Worm (Caenorhabditis elegans) whole organism, late embryonic: ENCODE measurements around the gene F21C10.18.

Experiments used
- C08G9.2 ChIP-seq: sonication (generic microtip); optimal IDR thresholded peaks from 2 replicates; lab custom pipeline; 2016; ENCODE audit warnings: mild to moderate bottlenecking, missing genetic modification characterization, moderate library complexity, missing compliant biosample characterization
- C38D4.7 ChIP-seq: fragments of 200-800 bp; sonication (Bioruptor generic); optimal IDR thresholded peaks from 2 replicates; lab custom pipeline; 2018; ENCODE audit warnings: mild to moderate bottlenecking, missing genetic modification characterization, moderate library complexity, missing compliant biosample characterization
- F13H6.1 ChIP-seq: sonication (generic microtip); optimal IDR thresholded peaks from 2 replicates; lab custom pipeline; 2016; ENCODE audit warnings: missing genetic modification characterization, missing compliant biosample characterization
- K02D7.2 ChIP-seq: sonication (generic microtip); optimal IDR thresholded peaks from 2 replicates; lab custom pipeline; 2017; ENCODE audit warnings: mild to moderate bottlenecking, missing genetic modification characterization, missing compliant biosample characterization
- K09A11.1 ChIP-seq: sonication (generic microtip); optimal IDR thresholded peaks from 2 replicates; lab custom pipeline; 2017; ENCODE audit warnings: antibody characterized with exemption, mild to moderate bottlenecking, missing genetic modification characterization, missing compliant biosample characterization; ENCODE audit not compliant: insufficient read depth
- Y22D7AL.16 ChIP-seq: sonication (generic microtip); optimal IDR thresholded peaks from 2 replicates; lab custom pipeline; 2016; ENCODE audit warnings: missing genetic modification characterization, missing compliant biosample characterization
- ama-1 ChIP-seq: fragments of 150-350 bp; optimal IDR thresholded peaks from 2 replicates; lab custom pipeline; 2014
- ceh-14 ChIP-seq: sonication (generic microtip); optimal IDR thresholded peaks from 2 replicates; lab custom pipeline; 2016; ENCODE audit warnings: missing genotype, missing genetic modification characterization, missing compliant biosample characterization
- ceh-19 ChIP-seq: fragments of 200-800 bp; sonication (Bioruptor generic); optimal IDR thresholded peaks from 2 replicates; lab custom pipeline; 2018; ENCODE audit warnings: mild to moderate bottlenecking, missing genetic modification characterization, missing compliant biosample characterization
- ceh-30 ChIP-seq: fragments of 150-350 bp; optimal IDR thresholded peaks from 2 replicates; lab custom pipeline; 2014; ENCODE audit warnings: missing biosample characterization, missing genetic modification characterization
- ceh-31 ChIP-seq: sonication (generic microtip); optimal IDR thresholded peaks from 2 replicates; lab custom pipeline; 2016; ENCODE audit warnings: missing genetic modification characterization, missing compliant biosample characterization
- ceh-34 ChIP-seq: sonication (generic microtip); optimal IDR thresholded peaks from 2 replicates; lab custom pipeline; 2016; ENCODE audit warnings: mild to moderate bottlenecking, missing genetic modification characterization, missing compliant biosample characterization
- che-1 ChIP-seq: sonication (generic microtip); optimal IDR thresholded peaks from 2 replicates; lab custom pipeline; 2016; ENCODE audit warnings: mild to moderate bottlenecking, missing genetic modification characterization, missing compliant biosample characterization
- elt-4 ChIP-seq: sonication (generic microtip); optimal IDR thresholded peaks from 2 replicates; lab custom pipeline; 2016; ENCODE audit warnings: missing genetic modification characterization, missing compliant biosample characterization
- ets-4 ChIP-seq: sonication (generic microtip); optimal IDR thresholded peaks from 2 replicates; lab custom pipeline; 2016; ENCODE audit warnings: missing genetic modification characterization, missing compliant biosample characterization
- eyg-1 ChIP-seq: sonication (generic microtip); optimal IDR thresholded peaks from 2 replicates; lab custom pipeline; 2016; ENCODE audit warnings: missing genotype, missing genetic modification characterization, missing compliant biosample characterization
- fkh-10 ChIP-seq: fragments of 150-350 bp; optimal IDR thresholded peaks from 2 replicates; lab custom pipeline; 2014; ENCODE audit warnings: missing biosample characterization, missing genetic modification reagents, missing genetic modification characterization
- gmeb-2 ChIP-seq: sonication (generic microtip); optimal IDR thresholded peaks from 2 replicates; lab custom pipeline; 2016; ENCODE audit warnings: missing genetic modification characterization, inconsistent platforms, missing compliant biosample characterization
- hlh-13 ChIP-seq: fragments of 200-800 bp; sonication (Bioruptor generic); optimal IDR thresholded peaks from 2 replicates; lab custom pipeline; 2018; ENCODE audit warnings: mild to moderate bottlenecking, missing genetic modification characterization, missing compliant biosample characterization
- hlh-15 ChIP-seq: sonication (generic microtip); optimal IDR thresholded peaks from 2 replicates; lab custom pipeline; 2016; ENCODE audit warnings: missing genetic modification characterization, missing compliant biosample characterization
- hlh-30 ChIP-seq: sonication (generic microtip); optimal IDR thresholded peaks from 2 replicates; lab custom pipeline; 2017; ENCODE audit warnings: antibody characterized with exemption, missing genetic modification characterization, missing compliant biosample characterization; ENCODE audit not compliant: insufficient read depth
- hlh-6 ChIP-seq: sonication (generic microtip); optimal IDR thresholded peaks from 2 replicates; lab custom pipeline; 2016; ENCODE audit warnings: missing genotype, missing genetic modification characterization, missing compliant biosample characterization
- mec-3 ChIP-seq: sonication (generic microtip); optimal IDR thresholded peaks from 2 replicates; lab custom pipeline; 2016; ENCODE audit warnings: borderline replicate concordance, missing genetic modification characterization, missing compliant biosample characterization
- nfya-1 ChIP-seq: sonication (generic microtip); optimal IDR thresholded peaks from 2 replicates; lab custom pipeline; 2017; ENCODE audit warnings: missing genetic modification characterization, mild to moderate bottlenecking, missing compliant biosample characterization, antibody characterized with exemption, moderate library complexity
- nhr-232 ChIP-seq: sonication (generic microtip); optimal IDR thresholded peaks from 2 replicates; lab custom pipeline; 2016; ENCODE audit warnings: missing genetic modification characterization, missing compliant biosample characterization
- npax-4 ChIP-seq: sonication (generic microtip); optimal IDR thresholded peaks from 2 replicates; lab custom pipeline; 2016; ENCODE audit warnings: missing genetic modification characterization, missing compliant biosample characterization
- odd-2 ChIP-seq: sonication (generic microtip); optimal IDR thresholded peaks from 2 replicates; lab custom pipeline; 2017; ENCODE audit warnings: antibody characterized with exemption, mild to moderate bottlenecking, missing genetic modification characterization, missing compliant biosample characterization
- pag-3 ChIP-seq: sonication (generic microtip); optimal IDR thresholded peaks from 2 replicates; lab custom pipeline; 2016; ENCODE audit warnings: missing compliant biosample characterization, missing genetic modification characterization, borderline replicate concordance
- pha-4 ChIP-seq: fragments of 150-350 bp; optimal IDR thresholded peaks from 2 replicates; lab custom pipeline; 2018; ENCODE audit warnings: missing biosample characterization, missing genetic modification reagents, missing genetic modification characterization
- pqm-1 ChIP-seq: sonication (generic microtip); optimal IDR thresholded peaks from 2 replicates; lab custom pipeline; 2016; ENCODE audit warnings: missing genetic modification characterization, missing compliant biosample characterization
- pros-1 ChIP-seq: fragments of 150-350 bp; optimal IDR thresholded peaks from 2 replicates; lab custom pipeline; 2014; ENCODE audit warnings: missing biosample characterization, missing genetic modification reagents, missing genetic modification characterization
- ref-2 ChIP-seq: sonication (generic microtip); optimal IDR thresholded peaks from 2 replicates; lab custom pipeline; 2016; ENCODE audit warnings: missing genetic modification characterization, missing compliant biosample characterization
- sox-4 ChIP-seq: sonication (generic microtip); optimal IDR thresholded peaks from 2 replicates; lab custom pipeline; 2017; ENCODE audit warnings: mild to moderate bottlenecking, missing genetic modification characterization, inconsistent platforms, missing compliant biosample characterization
- syd-9 ChIP-seq: sonication (generic microtip); optimal IDR thresholded peaks from 2 replicates; lab custom pipeline; 2016; ENCODE audit warnings: mild to moderate bottlenecking, missing genetic modification characterization, moderate library complexity, missing compliant biosample characterization
- ttx-3 ChIP-seq: sonication (generic microtip); optimal IDR thresholded peaks from 2 replicates; lab custom pipeline; 2016; ENCODE audit warnings: missing genetic modification reagents, missing genetic modification characterization, missing compliant biosample characterization
- unc-3 ChIP-seq, 2 experiments: fragments of 200-800 bp in 1 of 2; sonication (Bioruptor generic) in 1 of 2; sonication (generic microtip) in 1 of 2; conservative IDR thresholded peaks in 1 of 2; optimal IDR thresholded peaks in 1 of 2; 2 replicates each; pipeline versions ENCODE4 v1.3.6 to Lab custom; 2016 to 2022; ENCODE audit warnings: missing compliant biosample characterization in 2 of 2, missing genetic modification characterization in 2 of 2, missing genetic modification reagents in 1 of 2
- unc-86 ChIP-seq: sonication (generic microtip); optimal IDR thresholded peaks from 2 replicates; lab custom pipeline; 2016; ENCODE audit warnings: missing genetic modification characterization, missing compliant biosample characterization

F21C10.18 gene

DNA sequence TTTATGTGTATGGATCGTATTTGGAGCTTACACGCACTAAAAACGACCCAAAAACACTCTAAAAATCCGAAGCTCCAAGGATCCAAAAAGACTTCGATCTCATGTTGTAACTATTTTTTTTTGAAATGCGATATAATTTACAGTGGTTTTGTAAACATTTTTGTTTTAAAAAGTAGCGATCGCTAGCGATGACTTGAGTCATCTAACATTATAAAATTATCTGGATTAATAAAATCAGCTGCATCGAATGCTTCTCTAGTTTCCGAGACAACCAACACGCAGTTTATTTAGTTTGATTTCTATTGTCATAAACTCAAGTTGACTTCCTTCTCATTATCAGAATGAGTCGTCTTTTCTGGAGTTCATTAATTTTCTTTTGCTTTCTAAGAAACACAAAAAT lies 23.7 kb downstream of the F21C10.18 start, which contains the start of gene F21C10.1:
Gene F21C10.1, plus strand, starts transcription at position 301 of the 400 bp plus-strand sequence.
- no peak for TF ChIP-seq nhr-232 (tag; lab: Kevin White, UChicago)
- TF ChIP-seq unc-86 (tag; lab: Kevin White, UChicago), result no peak
- TF ChIP-seq ama-1 (lab: Kevin White, UChicago), result no peak
- no peak for TF ChIP-seq ceh-14 (tag; lab: Kevin White, UChicago)
- no peak for TF ChIP-seq eyg-1
- TF ChIP-seq hlh-15 (tag; lab: Kevin White, UChicago), result no peak
- no peak for TF ChIP-seq pha-4 (tag; lab: Kevin White, UChicago)
- TF ChIP-seq pqm-1 (tag; lab: Kevin White, UChicago), result no peak
- TF ChIP-seq C38D4.7 (GFP tag; lab: Kevin White, UChicago), result no peak

DNA sequence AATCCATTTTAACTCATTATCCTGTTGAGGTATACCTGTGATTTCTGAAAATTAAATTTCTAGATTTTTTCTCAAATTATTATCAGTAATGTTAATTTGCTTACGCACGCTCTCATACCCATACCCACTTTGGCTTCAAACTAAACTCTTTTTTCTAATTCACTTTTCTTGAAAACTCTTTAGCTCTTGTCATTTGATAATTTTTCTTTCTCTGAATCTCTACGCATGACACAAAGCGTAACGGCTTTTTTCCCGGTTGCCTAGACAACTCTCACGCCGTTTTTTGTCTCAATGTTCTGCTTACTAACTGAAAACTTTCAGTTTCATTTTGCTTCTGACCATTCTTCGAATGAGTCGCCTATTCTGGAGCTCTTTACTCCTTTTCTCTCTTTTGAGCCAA lies 25.6 kb downstream of the F21C10.18 start, which contains the start of gene B0222.1:
Gene B0222.1, plus strand, starts transcription at position 306 of the 400 bp plus-strand sequence.
- TF ChIP-seq gmeb-2 (no peak), fkh-10 (GFP tag; lab: Kevin White, UChicago) (no peak), npax-4 (tag; lab: Kevin White, UChicago) (no peak), ceh-34 (no peak), C08G9.2 (no peak), elt-4 (tag; lab: Kevin White, UChicago) (no peak), mec-3 (no peak), sox-4 (tag; lab: Kevin White, UChicago) (no peak), pha-4 (tag; lab: Kevin White, UChicago) (no peak), hlh-13 (GFP tag; lab: Kevin White, UChicago) (no peak), ceh-19 (GFP tag; lab: Kevin White, UChicago) (no peak), hlh-6 (tag; lab: Kevin White, UChicago) (no peak), odd-2 (tag; lab: Kevin White, UChicago) (no peak), ceh-31 (tag; lab: Kevin White, UChicago) (no peak), pag-3 (tag; lab: Kevin White, UChicago) (no peak), ref-2 (no peak)
- TF ChIP-seq, all 69 proteins: peak for 0

DNA sequence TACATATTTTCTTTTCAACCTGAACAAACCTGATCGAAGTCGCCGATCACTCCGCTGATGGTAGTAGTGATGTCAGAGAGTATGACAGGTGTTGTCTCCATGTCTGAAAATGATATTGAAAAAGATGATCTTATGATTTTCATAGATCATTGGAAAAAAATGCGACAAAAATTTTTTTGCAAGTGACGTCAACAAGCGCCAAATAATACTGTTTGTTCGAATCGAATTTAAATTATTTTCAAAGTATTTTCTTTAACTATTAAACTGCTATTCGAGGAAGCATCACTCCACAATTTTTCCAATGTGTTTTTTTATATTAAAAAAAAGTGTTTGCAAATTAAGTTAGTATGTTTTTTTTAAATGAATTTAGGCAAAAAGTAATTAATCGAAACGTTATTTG lies 29.3 kb downstream of the F21C10.18 start, which contains the start of gene pitr-2:
Gene pitr-2, minus strand, starts transcription at position 101 of the 400 bp plus-strand sequence.
- TF ChIP-seq ceh-14 (tag; lab: Kevin White, UChicago) (no peak), unc-3 (GFP tag; conservative IDR thresholded peaks at IDR 0.05; lab: Robert Waterston, UW) (no peak), unc-3 (tag; optimal IDR thresholded peaks at IDR 0.05; lab: Kevin White, UChicago) (no peak), nfya-1 (tag; lab: Kevin White, UChicago) (no peak), K02D7.2 (tag; lab: Kevin White, UChicago) (no peak), pros-1 (tag; lab: Kevin White, UChicago) (no peak), hlh-30 (tag; lab: Kevin White, UChicago) (no peak), Y22D7AL.16 (no peak), eyg-1 (no peak), K09A11.1 (tag; lab: Kevin White, UChicago) (no peak), pqm-1 (tag; lab: Kevin White, UChicago) (no peak), ref-2 (no peak), che-1 (tag; lab: Kevin White, UChicago) (no peak), syd-9 (no peak), pag-3 (tag; lab: Kevin White, UChicago) (no peak), odd-2 (tag; lab: Kevin White, UChicago) (no peak), ceh-30 (no peak), F13H6.1 (tag; lab: Kevin White, UChicago) (no peak), ets-4 (tag; lab: Kevin White, UChicago) (no peak), ttx-3 (tag; lab: Kevin White, UChicago) (no peak)
